4 worm cellular contexts compared by ENCODE assay signal in the genomic region with DNA sequence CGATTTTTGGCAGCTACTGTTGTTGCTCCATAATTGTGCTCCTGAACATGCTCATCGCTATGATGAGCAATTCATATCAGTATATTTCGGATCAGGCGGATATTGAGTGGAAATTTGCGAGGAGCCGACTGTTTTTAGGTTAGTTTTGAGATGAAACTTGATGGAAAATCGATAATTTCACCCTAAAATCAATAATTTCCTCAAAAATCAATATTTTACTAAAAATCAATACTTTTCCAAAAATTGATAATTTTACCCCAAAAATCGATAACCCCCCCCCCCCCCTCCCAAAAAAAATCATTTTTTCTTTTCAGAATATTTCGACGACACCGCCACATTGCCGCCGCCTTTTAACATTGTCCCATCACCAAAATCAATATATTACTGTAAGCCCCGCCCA.
TF ChIP-seq lines count a peak whose summit lies in the region.

No protein-coding gene starts in this region.

TF ChIP-seq in whole organism, L3 larva, 47 proteins besides CTCF, POLR2A, EP300 and RAD21:
- TF ChIP-seq elt-2 (tag; optimal IDR thresholded peaks at IDR 0.05; lab: Kevin White, UChicago) (no peak), R02D3.7 (tag; optimal IDR thresholded peaks at IDR 0.05; lab: Kevin White, UChicago) (no peak), pqm-1 (tag; optimal IDR thresholded peaks at IDR 0.05; lab: Kevin White, UChicago) (no peak), ceh-28 (tag; optimal IDR thresholded peaks at IDR 0.05; lab: Kevin White, UChicago) (peak; percentile 45), lin-39 (tag; optimal IDR thresholded peaks at IDR 0.05; lab: Kevin White, UChicago) (no peak), nhr-77 (tag; optimal IDR thresholded peaks at IDR 0.05; lab: Kevin White, UChicago) (no peak), mml-1 (tag; optimal IDR thresholded peaks at IDR 0.05; lab: Kevin White, UChicago) (no peak)
TF ChIP-seq in whole organism, L3 larva: peak in this region for 1.

TF ChIP-seq in whole organism, L4 larva, 104 proteins besides CTCF, POLR2A, EP300 and RAD21:
- TF ChIP-seq ceh-28 (tag; optimal IDR thresholded peaks at IDR 0.05; lab: Kevin White, UChicago) (peak; percentile 66), nhr-77 (tag; optimal IDR thresholded peaks at IDR 0.05; lab: Kevin White, UChicago) (no peak), nhr-41 (GFP tag; IDR thresholded peaks at IDR 0.05; lab: Robert Waterston, UW) (no peak)

TF ChIP-seq in whole organism, late embryonic, 69 proteins besides CTCF, POLR2A, EP300 and RAD21:
- TF ChIP-seq unc-55 (GFP tag; optimal IDR thresholded peaks at IDR 0.05; lab: Kevin White, UChicago), result no peak
- TF ChIP-seq ceh-48 (tag; optimal IDR thresholded peaks at IDR 0.05; lab: Kevin White, UChicago), result peak; percentile 17
- no peak for TF ChIP-seq ceh-30 (tag; optimal IDR thresholded peaks at IDR 0.05; lab: Kevin White, UChicago)

TF ChIP-seq in whole organism, midembryonic, 9 proteins besides CTCF, POLR2A, EP300 and RAD21:
- TF ChIP-seq ztf-23 (GFP tag; IDR thresholded peaks at IDR 0.05; lab: Robert Waterston, UW) (no peak), T22C8.4 (GFP tag; IDR thresholded peaks at IDR 0.05; lab: Robert Waterston, UW) (peak; percentile 60)
